Worm (Caenorhabditis elegans): ENCODE measurements around the gene algn-8.
"Not testable (repeated sequence)": the region's sequence is repeated elsewhere in the genome, so short reads cannot be mapped to it uniquely, and the experiment has no call there.

The algn-8 gene

ce11 chrII:9868698-9869097, 17.5 kb downstream of the algn-8 start, which contains the start of gene old-1:
Gene old-1, minus strand, starts transcription at chrII:9868747.
- peak; percentile 65 for TF ChIP-seq nfya-1 (tag; optimal IDR thresholded peaks at IDR 0.05)
- TF ChIP-seq fkh-6 (tag; optimal IDR thresholded peaks at IDR 0.05), result no peak
- TF ChIP-seq zip-5 (tag; optimal IDR thresholded peaks at IDR 0.05), result no peak

ce11 chrII:9868207-9868606, 18.0 kb downstream of the algn-8 start:
- TF ChIP-seq tbx-7 (tag; optimal IDR thresholded peaks at IDR 0.05), result no peak
- no peak for TF ChIP-seq fkh-6 (tag; optimal IDR thresholded peaks at IDR 0.05)
- no peak for TF ChIP-seq ceh-14 (tag; optimal IDR thresholded peaks at IDR 0.05)
- no peak for TF ChIP-seq elt-2 (tag; optimal IDR thresholded peaks at IDR 0.05)
- TF ChIP-seq sdc-2 (tag; optimal IDR thresholded peaks at IDR 0.05), result no peak
- TF ChIP-seq dve-1 (tag; optimal IDR thresholded peaks at IDR 0.05), result no peak
- no peak for TF ChIP-seq hlh-6 (tag; optimal IDR thresholded peaks at IDR 0.05)
- no peak for TF ChIP-seq hlh-8 (tag; optimal IDR thresholded peaks at IDR 0.05)
- TF ChIP-seq lim-6 (tag; optimal IDR thresholded peaks at IDR 0.05), result no peak
- no peak for TF ChIP-seq ceh-48 (tag; optimal IDR thresholded peaks at IDR 0.05)
- no peak for TF ChIP-seq fax-1 (tag; optimal IDR thresholded peaks at IDR 0.05)

- not testable (repeated sequence) for TF ChIP-seq fax-1, ref-2, ceh-34 (tag; optimal IDR thresholded peaks at IDR 0.05)
Measured at ce11 chrII:9866378-9866777, 19.9 kb downstream of the algn-8 start, which contains the start of gene chil-1. Gene chil-1, minus strand, starts transcription at chrII:9866478.

- TF ChIP-seq ama-1 (optimal IDR thresholded peaks at IDR 0.05), result no peak
- TF ChIP-seq ahr-1 (tag; optimal IDR thresholded peaks at IDR 0.05), result no peak
- no peak for TF ChIP-seq che-1 (tag; optimal IDR thresholded peaks at IDR 0.05)
- TF ChIP-seq ceh-24 (tag; optimal IDR thresholded peaks at IDR 0.05), result no peak
- TF ChIP-seq ceh-34 (tag; optimal IDR thresholded peaks at IDR 0.05), result no peak
- no peak for TF ChIP-seq ceh-6 (GFP tag; optimal IDR thresholded peaks at IDR 0.05)
- TF ChIP-seq odd-2 (tag; optimal IDR thresholded peaks at IDR 0.05), result no peak
- no peak for TF ChIP-seq Y22D7AL.16 (tag; optimal IDR thresholded peaks at IDR 0.05)
- TF ChIP-seq nfya-1 (tag; optimal IDR thresholded peaks at IDR 0.05), result no peak
- TF ChIP-seq ceh-30 (tag; optimal IDR thresholded peaks at IDR 0.05), result no peak
- TF ChIP-seq C38D4.7 (GFP tag; optimal IDR thresholded peaks at IDR 0.05), result no peak
- no peak for TF ChIP-seq pros-1 (tag; optimal IDR thresholded peaks at IDR 0.05)
- TF ChIP-seq nhr-232 (tag; optimal IDR thresholded peaks at IDR 0.05), result no peak
Measured at ce11 chrII:9862147-9862546, 24.1 kb downstream of the algn-8 start, which contains the start of gene C08H9.18. Gene C08H9.18, minus strand, starts transcription at chrII:9862247.

- TF ChIP-seq lim-6 (tag; optimal IDR thresholded peaks at IDR 0.05) (no peak), nhr-11 (tag; optimal IDR thresholded peaks at IDR 0.05) (peak; percentile 48)
Measured at ce11 chrII:9861394-9861793, 24.8 kb downstream of the algn-8 start, which contains the start of gene chil-3. Gene chil-3, minus strand, starts transcription at chrII:9861494.

- no peak for TF ChIP-seq madf-2 (tag; optimal IDR thresholded peaks at IDR 0.05)
- no peak for TF ChIP-seq ceh-48 (tag; optimal IDR thresholded peaks at IDR 0.05)
Measured at ce11 chrII:9859575-9859974, 26.7 kb downstream of the algn-8 start, which contains the start of gene chil-5. Gene chil-5, minus strand, starts transcription at chrII:9859675.

- TF ChIP-seq tbx-7 (tag; optimal IDR thresholded peaks at IDR 0.05), result no peak
- TF ChIP-seq lim-6 (tag; optimal IDR thresholded peaks at IDR 0.05), result no peak
- TF ChIP-seq fkh-10 (GFP tag; optimal IDR thresholded peaks at IDR 0.05), result no peak
- TF ChIP-seq K09A11.1 (tag; optimal IDR thresholded peaks at IDR 0.05; ENCODE audit: insufficient read depth), result no peak
- no peak for TF ChIP-seq T23F11.4 (GFP tag; optimal IDR thresholded peaks at IDR 0.05)
- TF ChIP-seq elt-4 (tag; optimal IDR thresholded peaks at IDR 0.05), result no peak
- no peak for TF ChIP-seq pax-1 (tag; optimal IDR thresholded peaks at IDR 0.05)
- TF ChIP-seq hlh-30 (tag; optimal IDR thresholded peaks at IDR 0.05; ENCODE audit: insufficient read depth), result no peak
- no peak for TF ChIP-seq lin-11 (tag; optimal IDR thresholded peaks at IDR 0.05)
- no peak for TF ChIP-seq ceh-19 (GFP tag; optimal IDR thresholded peaks at IDR 0.05)
- TF ChIP-seq madf-2 (tag; optimal IDR thresholded peaks at IDR 0.05), result no peak
- no peak for TF ChIP-seq ets-4 (tag; optimal IDR thresholded peaks at IDR 0.05)
- TF ChIP-seq odd-2 (tag; optimal IDR thresholded peaks at IDR 0.05), result no peak
- TF ChIP-seq pqm-1 (tag; optimal IDR thresholded peaks at IDR 0.05), result no peak
- no peak for TF ChIP-seq hlh-6 (tag; optimal IDR thresholded peaks at IDR 0.05)
- no peak for TF ChIP-seq ceh-14 (tag; optimal IDR thresholded peaks at IDR 0.05)
- no peak for TF ChIP-seq ceh-24 (tag; optimal IDR thresholded peaks at IDR 0.05)
- TF ChIP-seq dmd-4 (tag; optimal IDR thresholded peaks at IDR 0.05; ENCODE audit: borderline replicate concordance), result no peak
- TF ChIP-seq ceh-22 (tag; optimal IDR thresholded peaks at IDR 0.05), result no peak
Measured at ce11 chrII:9857791-9858190, 28.5 kb downstream of the algn-8 start, which contains the start of gene chil-6. Gene chil-6, minus strand, starts transcription at chrII:9857891.

Data from whole organism, late embryonic.